Fruit fly (Drosophila melanogaster): Measurements from ENCODE around the gene CG15696.

Gene CG15696

dm6 chr3R:20859845-20860244 is 13.0 kb downstream of the CG15696 start, which contains the start of gene Ir93a:
TSS of gene Ir93a (minus strand) at chr3R:20859945.
- no peak for TF ChIP-seq Sin3A (optimal IDR thresholded peaks at IDR 0.05)
- no peak for TF ChIP-seq ttk (optimal IDR thresholded peaks at IDR 0.05)
- no peak for TF ChIP-seq insv (optimal IDR thresholded peaks at IDR 0.05)
- TF ChIP-seq Myc (optimal IDR thresholded peaks at IDR 0.05), result no peak
- TF ChIP-seq h (optimal IDR thresholded peaks at IDR 0.05), result no peak
- no peak for TF ChIP-seq psq (optimal IDR thresholded peaks at IDR 0.05)

- TF ChIP-seq ttk (optimal IDR thresholded peaks at IDR 0.05) (no peak), Sin3A (optimal IDR thresholded peaks at IDR 0.05) (no peak), h (optimal IDR thresholded peaks at IDR 0.05) (no peak), insv (optimal IDR thresholded peaks at IDR 0.05) (no peak), Myc (optimal IDR thresholded peaks at IDR 0.05) (no peak), psq (optimal IDR thresholded peaks at IDR 0.05) (no peak)
Measured at dm6 chr3R:20866204-20866603, 19.3 kb downstream of the CG15696 start, which contains the start of gene KaiR1D. TSS of gene KaiR1D (minus strand) at chr3R:20866231.

- TF ChIP-seq psq (optimal IDR thresholded peaks at IDR 0.05), result no peak
Measured at dm6 chr3R:20870736-20871135, 23.9 kb downstream of the CG15696 start, which contains the start of gene TotA. TSS of gene TotA (plus strand) at chr3R:20871036.

- TF ChIP-seq h (optimal IDR thresholded peaks at IDR 0.05), result no peak
- TF ChIP-seq Sin3A (optimal IDR thresholded peaks at IDR 0.05), result no peak
- TF ChIP-seq psq (optimal IDR thresholded peaks at IDR 0.05), result no peak
- no peak for TF ChIP-seq Myc (optimal IDR thresholded peaks at IDR 0.05)
- no peak for TF ChIP-seq insv (optimal IDR thresholded peaks at IDR 0.05)
- no peak for TF ChIP-seq ttk (optimal IDR thresholded peaks at IDR 0.05)
Measured at dm6 chr3R:20872688-20873087, 25.8 kb downstream of the CG15696 start, which contains the start of gene TotC. TSS of gene TotC (plus strand) at chr3R:20872988.

- no peak for TF ChIP-seq ttk (optimal IDR thresholded peaks at IDR 0.05)
- TF ChIP-seq Sin3A (optimal IDR thresholded peaks at IDR 0.05), result no peak
- TF ChIP-seq psq (optimal IDR thresholded peaks at IDR 0.05), result no peak
- no peak for TF ChIP-seq insv (optimal IDR thresholded peaks at IDR 0.05)
- TF ChIP-seq h (optimal IDR thresholded peaks at IDR 0.05), result no peak
- TF ChIP-seq Myc (optimal IDR thresholded peaks at IDR 0.05), result no peak
Measured at dm6 chr3R:20873638-20874037, 26.8 kb downstream of the CG15696 start, which contains the start of gene TotB. TSS of gene TotB (plus strand) at chr3R:20873938.

dm6 chr3R:20876680-20877079 is 29.8 kb downstream of the CG15696 start:
- TF ChIP-seq Myc (optimal IDR thresholded peaks at IDR 0.05) (no peak), insv (optimal IDR thresholded peaks at IDR 0.05) (no peak), h (optimal IDR thresholded peaks at IDR 0.05) (no peak), Sin3A (optimal IDR thresholded peaks at IDR 0.05) (no peak), ttk (optimal IDR thresholded peaks at IDR 0.05) (no peak), psq (optimal IDR thresholded peaks at IDR 0.05) (no peak)

dm6 chr3R:20877436-20877835 is 30.6 kb downstream of the CG15696 start, which contains the start of gene TotZ:
TSS of gene TotZ (plus strand) at chr3R:20877736.
- TF ChIP-seq psq (optimal IDR thresholded peaks at IDR 0.05) (no peak), Myc (optimal IDR thresholded peaks at IDR 0.05) (no peak), insv (optimal IDR thresholded peaks at IDR 0.05) (no peak)

dm6 chr3R:20890505-20890904 is 43.6 kb downstream of the CG15696 start:
- TF ChIP-seq insv (optimal IDR thresholded peaks at IDR 0.05), result no peak
- TF ChIP-seq Sin3A (optimal IDR thresholded peaks at IDR 0.05), result no peak
- no peak for TF ChIP-seq psq (optimal IDR thresholded peaks at IDR 0.05)
- TF ChIP-seq Myc (optimal IDR thresholded peaks at IDR 0.05), result no peak
- no peak for TF ChIP-seq ttk (optimal IDR thresholded peaks at IDR 0.05)
- no peak for TF ChIP-seq h (optimal IDR thresholded peaks at IDR 0.05)

dm6 chr3R:20890920-20891319 is 44.1 kb downstream of the CG15696 start:
- TF ChIP-seq h (optimal IDR thresholded peaks at IDR 0.05), result no peak
- no peak for TF ChIP-seq psq (optimal IDR thresholded peaks at IDR 0.05)
- TF ChIP-seq Sin3A (optimal IDR thresholded peaks at IDR 0.05), result no peak
- no peak for TF ChIP-seq ttk (optimal IDR thresholded peaks at IDR 0.05)
- no peak for TF ChIP-seq Myc (optimal IDR thresholded peaks at IDR 0.05)
- no peak for TF ChIP-seq insv (optimal IDR thresholded peaks at IDR 0.05)

- TF ChIP-seq insv (optimal IDR thresholded peaks at IDR 0.05), result no peak
- no peak for TF ChIP-seq Sin3A (optimal IDR thresholded peaks at IDR 0.05)
- TF ChIP-seq psq (optimal IDR thresholded peaks at IDR 0.05), result no peak
- TF ChIP-seq Myc (optimal IDR thresholded peaks at IDR 0.05), result no peak
- no peak for TF ChIP-seq h (optimal IDR thresholded peaks at IDR 0.05)
- TF ChIP-seq ttk (optimal IDR thresholded peaks at IDR 0.05), result no peak
Measured at dm6 chr3R:20891495-20891894, 44.6 kb downstream of the CG15696 start.

dm6 chr3R:20897128-20897527 is 50.3 kb downstream of the CG15696 start, which contains the start of gene Ktl:
TSS of gene Ktl (minus strand) at chr3R:20897320.
- TF ChIP-seq Myc (optimal IDR thresholded peaks at IDR 0.05) (no peak), ttk (optimal IDR thresholded peaks at IDR 0.05) (no peak), Sin3A (optimal IDR thresholded peaks at IDR 0.05) (no peak)
